Fruit fly (Drosophila melanogaster): ENCODE data around the gene CG13994.

CG13994 gene

dm6 chr2L:6098479-6099269, 35.9 kb downstream of the CG13994 start, which contains the start of gene CG9175 (continued):
- peak; percentile 2 to 42 for TF ChIP-seq Hr51 (GFP tag; optimal IDR thresholded peaks at IDR 0.05)
- no peak for TF ChIP-seq CG11723 (GFP tag; optimal IDR thresholded peaks at IDR 0.05)
- peak; percentile 40 for TF ChIP-seq CG8388 (GFP tag; optimal IDR thresholded peaks at IDR 0.05)
- peak; percentile 100 for TF ChIP-seq crp (GFP tag; optimal IDR thresholded peaks at IDR 0.05)
- TF ChIP-seq CG9817 (tag; optimal IDR thresholded peaks at IDR 0.05) = peak; percentile 46
- peak; percentile 46 for TF ChIP-seq grau (tag; optimal IDR thresholded peaks at IDR 0.05)
- peak; percentile 34 for TF ChIP-seq exex (tag; optimal IDR thresholded peaks at IDR 0.05)
- peak; percentile 17 for TF ChIP-seq nau (GFP tag; optimal IDR thresholded peaks at IDR 0.05)
- peak; percentile 78 for TF ChIP-seq CG2116 (GFP tag; optimal IDR thresholded peaks at IDR 0.05)
- peak; percentile 83 for TF ChIP-seq gro (GFP tag; optimal IDR thresholded peaks at IDR 0.05)
- no peak for TF ChIP-seq btn (GFP tag; optimal IDR thresholded peaks at IDR 0.05)
- TF ChIP-seq tap (tag; optimal IDR thresholded peaks at IDR 0.05) = peak; percentile 42
- TF ChIP-seq CG11696 (GFP tag; IDR thresholded peaks at IDR 0.05) = no peak
- TF ChIP-seq tio (GFP tag; optimal IDR thresholded peaks at IDR 0.05) = no peak
- peak; percentile 34 for TF ChIP-seq CG7271 (tag; optimal IDR thresholded peaks at IDR 0.05)
- TF ChIP-seq gfzf (GFP tag; optimal IDR thresholded peaks at IDR 0.05) = peak; percentile 41
- peak; percentile 97 for TF ChIP-seq bbx (GFP tag; IDR thresholded peaks at IDR 0.05; ENCODE audit: partially characterized antibody)
- TF ChIP-seq abd-A (tag; optimal IDR thresholded peaks at IDR 0.05) = peak; percentile 62
- TF ChIP-seq gcm2 (GFP tag; optimal IDR thresholded peaks at IDR 0.05) = no peak
- TF ChIP-seq CG15601 (tag; optimal IDR thresholded peaks at IDR 0.05) = peak; percentile 61
- peak; percentile 38 for TF ChIP-seq CG9727 (GFP tag; optimal IDR thresholded peaks at IDR 0.05)
- peak; percentile 29 for TF ChIP-seq CG7839 (tag; optimal IDR thresholded peaks at IDR 0.05)
- peak; percentile 98 for TF ChIP-seq MESR4 (GFP tag; optimal IDR thresholded peaks at IDR 0.05)
- no peak for TF ChIP-seq CG3065 (GFP tag; optimal IDR thresholded peaks at IDR 0.05)
- TF ChIP-seq Doc3 (GFP tag; IDR thresholded peaks at IDR 0.05; ENCODE audit: partially characterized antibody) = peak; percentile 93
- TF ChIP-seq chn (GFP tag; optimal IDR thresholded peaks at IDR 0.05) = peak; percentile 30
- TF ChIP-seq tx (GFP tag; optimal IDR thresholded peaks at IDR 0.05) = peak; percentile 39
- TF ChIP-seq CG18619 (GFP tag; optimal IDR thresholded peaks at IDR 0.05) = peak; percentile 36
- TF ChIP-seq CG17186 (GFP tag; optimal IDR thresholded peaks at IDR 0.05) = peak; percentile 85
- no peak for TF ChIP-seq CG12942 (GFP tag; optimal IDR thresholded peaks at IDR 0.05)
- TF ChIP-seq ham (GFP tag; IDR thresholded peaks at IDR 0.05) = no peak
- peak; percentile 98 for TF ChIP-seq Bgb (GFP tag; IDR thresholded peaks at IDR 0.05; ENCODE audit: partially characterized antibody)
- TF ChIP-seq repo (GFP tag; optimal IDR thresholded peaks at IDR 0.05) = no peak
- no peak for TF ChIP-seq CG10654 (GFP tag; optimal IDR thresholded peaks at IDR 0.05)
- no peak for TF ChIP-seq Taf1 (GFP tag; IDR thresholded peaks at IDR 0.05)
- TF ChIP-seq CG8944 (GFP tag; optimal IDR thresholded peaks at IDR 0.05) = no peak
- 0 out of 2 replicates have a peak, but pooled peaks have one; percentile 32 for TF ChIP-seq slbo (GFP tag; IDR thresholded peaks at IDR 0.05)
- peak; percentile 94 for TF ChIP-seq CG6791 (GFP tag; IDR thresholded peaks at IDR 0.05; ENCODE audit: partially characterized antibody)
- peak; percentile 100 for TF ChIP-seq pzg (GFP tag; optimal IDR thresholded peaks at IDR 0.05)
- TF ChIP-seq p53 (GFP tag; optimal IDR thresholded peaks at IDR 0.05) = peak; percentile 44
- peak; percentile 8 for TF ChIP-seq bab2 (GFP tag; optimal IDR thresholded peaks at IDR 0.05)
- TF ChIP-seq Dll (GFP tag; IDR thresholded peaks at IDR 0.05; ENCODE audit: partially characterized antibody) = peak; percentile 95
- TF ChIP-seq Jarid2 (GFP tag; optimal IDR thresholded peaks at IDR 0.05) = no peak
- no peak; the same call in 1 of the 2 replicates for TF ChIP-seq CG6272 (GFP tag; IDR thresholded peaks at IDR 0.05)
- TF ChIP-seq CG3838 (GFP tag; optimal IDR thresholded peaks at IDR 0.05) = no peak
- peak; percentile 39 for TF ChIP-seq caup (GFP tag; optimal IDR thresholded peaks at IDR 0.05; ENCODE audit: severe bottlenecking)
- no peak for TF ChIP-seq ara (GFP tag; IDR thresholded peaks at IDR 0.05)

All from whole organism, embryonic.